Worm (Caenorhabditis elegans) whole organism, mixed stage, embryonic: ENCODE results near the gene tsp-10.

Experiments
- M03D4.4 ChIP-seq: sonication (generic microtip); optimal IDR thresholded peaks from 2 replicates; lab custom pipeline; 2017; ENCODE audit warnings: mild to moderate bottlenecking, missing genetic modification characterization, missing compliant biosample characterization
- bed-3 ChIP-seq: fragments of 200-800 bp; sonication (Bioruptor generic); optimal IDR thresholded peaks from 3 replicates; lab custom pipeline; 2018; ENCODE audit warnings: mild to moderate bottlenecking, missing genetic modification characterization, moderate library complexity, missing compliant biosample characterization
- blmp-1 ChIP-seq: fragments of 150-350 bp; optimal IDR thresholded peaks from 2 replicates; lab custom pipeline; 2014; ENCODE audit warnings: missing biosample characterization, missing genetic modification characterization
- ceh-39 ChIP-seq: fragments of 150-350 bp; optimal IDR thresholded peaks from 2 replicates; lab custom pipeline; 2014; ENCODE audit warnings: missing biosample characterization, missing genetic modification characterization
- ceh-83 ChIP-seq: fragments of 200-800 bp; sonication (Bioruptor generic); optimal IDR thresholded peaks from 2 replicates; lab custom pipeline; 2018; ENCODE audit warnings: mild to moderate bottlenecking, missing genetic modification characterization, missing compliant biosample characterization
- ces-1 ChIP-seq: fragments of 150-350 bp; optimal IDR thresholded peaks from 2 replicates; lab custom pipeline; 2014; ENCODE audit warnings: missing biosample characterization, missing genetic modification reagents, missing genetic modification characterization
- cnd-1 ChIP-seq: fragments of 200-800 bp; sonication (Bioruptor generic); optimal IDR thresholded peaks from 2 replicates; lab custom pipeline; 2018; ENCODE audit warnings: mild to moderate bottlenecking, missing genetic modification characterization, missing compliant biosample characterization
- drap-1 ChIP-seq: fragments of 200-800 bp; sonication (Bioruptor generic); optimal IDR thresholded peaks from 3 replicates; lab custom pipeline; 2018; ENCODE audit warnings: mild to moderate bottlenecking, missing genetic modification characterization, missing compliant biosample characterization
- elt-1 ChIP-seq: sonication (generic microtip); optimal IDR thresholded peaks from 2 replicates; lab custom pipeline; 2017; ENCODE audit warnings: missing genetic modification characterization, mild to moderate bottlenecking, missing compliant biosample characterization, antibody characterized with exemption, moderate library complexity, borderline replicate concordance; ENCODE audit not compliant: insufficient read depth
- elt-3 ChIP-seq: fragments of 150-350 bp; optimal IDR thresholded peaks from 2 replicates; lab custom pipeline; 2014; ENCODE audit warnings: missing biosample characterization, missing genetic modification characterization
- flh-1 ChIP-seq: fragments of 200-800 bp; sonication (Bioruptor generic); optimal IDR thresholded peaks from 2 replicates; lab custom pipeline; 2018; ENCODE audit warnings: mild to moderate bottlenecking, missing genetic modification characterization, moderate library complexity, missing compliant biosample characterization
- ham-2 ChIP-seq: fragments of 200-800 bp; sonication (Bioruptor generic); optimal IDR thresholded peaks from 2 replicates; lab custom pipeline; 2018; ENCODE audit warnings: mild to moderate bottlenecking, missing genetic modification characterization, missing compliant biosample characterization
- hlh-1 ChIP-seq: fragments of 150-350 bp; optimal IDR thresholded peaks from 2 replicates; lab custom pipeline; 2014; ENCODE audit warnings: missing biosample characterization, missing genetic modification reagents, missing genetic modification characterization
- lin-13 ChIP-seq: fragments of 150-350 bp; optimal IDR thresholded peaks from 2 replicates; lab custom pipeline; 2014; ENCODE audit warnings: missing biosample characterization, missing genetic modification characterization
- lin-32 ChIP-seq: fragments of 200-800 bp; sonication (Bioruptor generic); optimal IDR thresholded peaks from 2 replicates; lab custom pipeline; 2018; ENCODE audit warnings: mild to moderate bottlenecking, missing genetic modification characterization, missing compliant biosample characterization
- lsy-2 ChIP-seq: fragments of 150-350 bp; optimal IDR thresholded peaks from 2 replicates; lab custom pipeline; 2014; ENCODE audit warnings: missing biosample characterization, missing genetic modification characterization
- mab-5 ChIP-seq: fragments of 150-350 bp; optimal IDR thresholded peaks from 2 replicates; lab custom pipeline; 2014; ENCODE audit warnings: missing biosample characterization, missing genetic modification characterization
- mep-1 ChIP-seq: fragments of 150-350 bp; optimal IDR thresholded peaks from 2 replicates; lab custom pipeline; 2017; ENCODE audit warnings: missing biosample characterization, missing genetic modification reagents, missing genetic modification characterization, inconsistent platforms
- mls-2 ChIP-seq: sonication (generic microtip); optimal IDR thresholded peaks from 2 replicates; lab custom pipeline; 2016; ENCODE audit warnings: mild to moderate bottlenecking, missing genetic modification characterization, moderate library complexity, missing compliant biosample characterization
- nhr-12 ChIP-seq: fragments of 150-350 bp; optimal IDR thresholded peaks from 2 replicates; lab custom pipeline; 2014; ENCODE audit warnings: missing biosample characterization, missing genetic modification characterization
- nhr-2 ChIP-seq: fragments of 150-350 bp; optimal IDR thresholded peaks from 2 replicates; lab custom pipeline; 2014; ENCODE audit warnings: missing biosample characterization, missing genetic modification characterization
- nhr-28 ChIP-seq: fragments of 150-350 bp; optimal IDR thresholded peaks from 2 replicates; lab custom pipeline; 2014; ENCODE audit warnings: missing biosample characterization, missing genetic modification characterization
- nhr-76 ChIP-seq: sonication (generic microtip); optimal IDR thresholded peaks from 2 replicates; lab custom pipeline; 2017; ENCODE audit warnings: missing biosample characterization, missing genetic modification characterization
- pha-4 ChIP-seq: fragments of 150-350 bp; optimal IDR thresholded peaks from 2 replicates; lab custom pipeline; 2018; ENCODE audit warnings: missing biosample characterization, missing genetic modification reagents, missing genetic modification characterization
- sem-2 ChIP-seq: fragments of 200-800 bp; sonication (Bioruptor generic); optimal IDR thresholded peaks from 2 replicates; lab custom pipeline; 2018; ENCODE audit warnings: mild to moderate bottlenecking, missing genetic modification characterization, missing compliant biosample characterization
- snpc-4 ChIP-seq: fragments of 150-350 bp; optimal IDR thresholded peaks from 2 replicates; lab custom pipeline; 2014; ENCODE audit warnings: missing biosample characterization, missing genetic modification characterization
- sptf-1 ChIP-seq: sonication (generic microtip); optimal IDR thresholded peaks from 2 replicates; lab custom pipeline; 2017; ENCODE audit warnings: mild to moderate bottlenecking, missing genetic modification characterization, moderate library complexity, missing compliant biosample characterization
- tbx-8 ChIP-seq: fragments of 200-800 bp; sonication (Bioruptor generic); optimal IDR thresholded peaks from 2 replicates; lab custom pipeline; 2018; ENCODE audit warnings: mild to moderate bottlenecking, missing genetic modification characterization, moderate library complexity, missing compliant biosample characterization
- unc-120 ChIP-seq: sonication (generic microtip); optimal IDR thresholded peaks from 2 replicates; lab custom pipeline; 2017; ENCODE audit warnings: missing genetic modification characterization, missing compliant biosample characterization; ENCODE audit not compliant: poor library complexity, severe bottlenecking
- unc-39 ChIP-seq: fragments of 150-350 bp; optimal IDR thresholded peaks from 2 replicates; lab custom pipeline; 2014; ENCODE audit warnings: missing biosample characterization, missing genetic modification characterization
- unc-62 ChIP-seq: fragments of 150-350 bp; optimal IDR thresholded peaks from 2 replicates; lab custom pipeline; 2014; ENCODE audit warnings: missing biosample characterization, missing genetic modification reagents, missing genetic modification characterization
- zip-8 ChIP-seq: fragments of 150-350 bp; optimal IDR thresholded peaks from 2 replicates; lab custom pipeline; 2014; ENCODE audit warnings: missing biosample characterization, missing genetic modification characterization
- ztf-11 ChIP-seq: fragments of 150-350 bp; optimal IDR thresholded peaks from 2 replicates; lab custom pipeline; 2014; ENCODE audit warnings: missing biosample characterization, missing genetic modification characterization

The tsp-10 gene

ce11 chrII:6716638-6717037, 1.7 kb upstream of the tsp-10 start, which contains the start of the genes T14B4.5 and T14B4.20:
TSS of gene T14B4.5 (plus strand) at chrII:6716863.
TSS of gene T14B4.20 (plus strand) at chrII:6716901.
- TF ChIP-seq flh-1 (no peak), mep-1 (tag; lab: Kevin White, UChicago) (no peak), lsy-2 (tag; lab: Kevin White, UChicago) (no peak), M03D4.4 (tag; lab: Kevin White, UChicago) (no peak), nhr-28 (no peak), lin-32 (GFP tag; lab: Kevin White, UChicago) (no peak), elt-1 (tag; lab: Kevin White, UChicago) (no peak), drap-1 (GFP tag; lab: Kevin White, UChicago) (no peak), ces-1 (no peak), nhr-12 (no peak), mls-2 (tag; lab: Kevin White, UChicago) (no peak), unc-120 (no peak), cnd-1 (tag; lab: Kevin White, UChicago) (no peak), ztf-11 (tag; lab: Kevin White, UChicago) (no peak), nhr-76 (tag; lab: Kevin White, UChicago) (no peak), elt-3 (tag; lab: Kevin White, UChicago) (no peak), nhr-2 (tag; lab: Kevin White, UChicago) (no peak), tbx-8 (no peak)

DNA sequence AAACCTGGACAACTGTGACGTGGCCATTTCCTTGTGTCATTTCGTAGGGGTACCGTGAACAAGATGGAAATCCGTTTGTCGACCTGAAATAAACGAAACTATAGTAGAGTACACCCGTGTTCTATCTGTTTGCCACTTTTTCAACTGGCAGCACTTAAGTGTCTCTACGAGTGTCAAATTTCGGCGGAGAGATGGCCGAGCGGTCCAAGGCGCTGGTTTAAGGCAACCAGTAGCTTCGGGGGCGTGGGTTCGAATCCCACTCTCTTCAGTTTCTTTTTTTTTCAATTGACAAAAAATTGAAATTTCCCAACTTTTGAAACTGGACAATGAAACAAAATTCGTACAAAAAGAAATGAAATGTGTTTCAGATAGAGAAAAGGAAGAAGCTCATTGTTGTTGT, 3.2 kb downstream of the tsp-10 start:
- TF ChIP-seq bed-3: peak; percentile 34
- TF ChIP-seq sem-2: no peak
- no peak for TF ChIP-seq lsy-2 (tag; lab: Kevin White, UChicago)
- TF ChIP-seq mep-1 (tag; lab: Kevin White, UChicago): peak; percentile 5
- TF ChIP-seq drap-1 (GFP tag; lab: Kevin White, UChicago): peak; percentile 30
- TF ChIP-seq unc-120: peak; percentile 41
- peak; percentile 52 for TF ChIP-seq M03D4.4 (tag; lab: Kevin White, UChicago)
- TF ChIP-seq sptf-1 (tag; lab: Kevin White, UChicago): peak; percentile 42
- peak; percentile 48 for TF ChIP-seq unc-39 (tag; lab: Kevin White, UChicago)

DNA sequence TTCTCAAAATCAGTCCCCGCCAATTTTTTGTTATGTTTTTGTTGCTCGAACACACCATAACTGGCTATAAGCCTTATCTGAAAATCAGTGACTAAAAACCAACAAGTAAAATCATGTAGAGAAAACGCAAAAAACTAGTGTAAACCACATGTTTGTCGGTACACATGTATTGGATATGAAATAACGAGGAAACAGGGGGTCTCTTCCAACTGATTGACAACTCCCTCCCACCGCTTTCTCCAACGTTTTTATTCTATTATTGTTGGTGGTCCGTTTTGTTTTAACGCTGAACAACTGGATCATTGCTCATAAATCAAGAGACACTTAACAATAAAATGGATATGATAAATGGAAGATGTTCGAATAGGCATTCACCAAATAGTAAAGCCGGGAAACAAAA, 8.4 kb downstream of the tsp-10 start:
- TF ChIP-seq unc-120 (no peak), unc-62 (GFP tag; lab: Kevin White, UChicago) (peak; percentile 61), unc-39 (tag; lab: Kevin White, UChicago) (no peak), ces-1 (peak; percentile 11)

- TF ChIP-seq lsy-2 (tag; lab: Kevin White, UChicago): no peak
- peak; percentile 77 for TF ChIP-seq ces-1
- no peak for TF ChIP-seq nhr-2 (tag; lab: Kevin White, UChicago)
- no peak for TF ChIP-seq elt-1 (tag; lab: Kevin White, UChicago)
- no peak for TF ChIP-seq flh-1
- TF ChIP-seq snpc-4 (tag; lab: Kevin White, UChicago): no peak
- TF ChIP-seq tbx-8: no peak
- TF ChIP-seq unc-62 (GFP tag; lab: Kevin White, UChicago): peak; percentile 31
- TF ChIP-seq mab-5 (tag; lab: Kevin White, UChicago): no peak
- no peak for TF ChIP-seq mls-2 (tag; lab: Kevin White, UChicago)
- TF ChIP-seq sptf-1 (tag; lab: Kevin White, UChicago): peak; percentile 22
- no peak for TF ChIP-seq unc-39 (tag; lab: Kevin White, UChicago)
- TF ChIP-seq mep-1 (tag; lab: Kevin White, UChicago): peak; percentile 2
- no peak for TF ChIP-seq nhr-76 (tag; lab: Kevin White, UChicago)
- TF ChIP-seq zip-8 (tag; lab: Kevin White, UChicago): no peak
- no peak for TF ChIP-seq lin-13
- TF ChIP-seq ceh-39 (tag; lab: Kevin White, UChicago): no peak
- no peak for TF ChIP-seq nhr-12
- TF ChIP-seq bed-3: no peak
- no peak for TF ChIP-seq sem-2
- no peak for TF ChIP-seq blmp-1 (tag; lab: Kevin White, UChicago)
- TF ChIP-seq elt-3 (tag; lab: Kevin White, UChicago): no peak
- no peak for TF ChIP-seq drap-1 (GFP tag; lab: Kevin White, UChicago)
- no peak for TF ChIP-seq hlh-1
- TF ChIP-seq ham-2 (GFP tag; lab: Kevin White, UChicago): no peak
- no peak for TF ChIP-seq M03D4.4 (tag; lab: Kevin White, UChicago)
- TF ChIP-seq lin-32 (GFP tag; lab: Kevin White, UChicago): no peak
- TF ChIP-seq ceh-83 (GFP tag; lab: Kevin White, UChicago): no peak
- TF ChIP-seq unc-120: peak; percentile 24
- TF ChIP-seq ztf-11 (tag; lab: Kevin White, UChicago): no peak
- no peak for TF ChIP-seq pha-4 (tag; lab: Kevin White, UChicago)
- no peak for TF ChIP-seq nhr-28
These were observed 10.9 kb downstream of the tsp-10 start, which contains the start of gene T14B4.8 for ce11 chrII:6729331-6729730. TSS of gene T14B4.8 (minus strand) at chrII:6729390.
